Worm (Caenorhabditis elegans): Measurements from ENCODE around the gene vps-15.
A peak's percentile ranks its signal among the peaks of the same experiment; 100 is the strongest.

vps-15 gene

ce11 chrII:11874674-11875198 is 40.9 kb downstream of the vps-15 start, which contains the start of the genes npp-3 and top-2 (continued):
- TF ChIP-seq elt-2 (tag; optimal IDR thresholded peaks at IDR 0.05) (peak; percentile 69), tbx-2 (tag; optimal IDR thresholded peaks at IDR 0.05) (peak; percentile 75), elt-1 (tag; optimal IDR thresholded peaks at IDR 0.05) (peak; percentile 75), elt-3 (tag; optimal IDR thresholded peaks at IDR 0.05) (no peak), nhr-77 (tag; optimal IDR thresholded peaks at IDR 0.05) (peak; percentile 75), aly-2 (tag; optimal IDR thresholded peaks at IDR 0.05) (no peak), nhr-67 (tag; optimal IDR thresholded peaks at IDR 0.05) (no peak), eor-1 (tag; optimal IDR thresholded peaks at IDR 0.05) (no peak), lin-39 (tag; optimal IDR thresholded peaks at IDR 0.05) (peak; percentile 97), ceh-9 (tag; optimal IDR thresholded peaks at IDR 0.05) (no peak), ZK546.5 (tag; optimal IDR thresholded peaks at IDR 0.05) (peak; percentile 26), nfya-1 (tag; optimal IDR thresholded peaks at IDR 0.05; ENCODE audit: insufficient read depth) (peak; percentile 99), egl-5 (tag; optimal IDR thresholded peaks at IDR 0.05) (peak; percentile 92), ceh-16 (tag; optimal IDR thresholded peaks at IDR 0.05) (no peak), pha-4 (tag; optimal IDR thresholded peaks at IDR 0.05) (peak; percentile 98), lin-15B (tag; optimal IDR thresholded peaks at IDR 0.05) (peak; percentile 96)

- TF ChIP-seq ama-1 (optimal IDR thresholded peaks at IDR 0.05) (no peak), nhr-43 (tag; optimal IDR thresholded peaks at IDR 0.05; ENCODE audit: poor library complexity, severe bottlenecking) (no peak), elt-2 (tag; optimal IDR thresholded peaks at IDR 0.05) (no peak), fos-1 (tag; optimal IDR thresholded peaks at IDR 0.05) (no peak), ceh-28 (tag; optimal IDR thresholded peaks at IDR 0.05) (no peak), mdl-1 (tag; optimal IDR thresholded peaks at IDR 0.05) (no peak)
Observed at ce11 chrII:11868893-11869292, 46.8 kb downstream of the vps-15 start.

ce11 chrII:11868234-11868633 is 47.4 kb downstream of the vps-15 start, which contains the start of gene col-84:
TSS of gene col-84 (plus strand) at chrII:11868534.
- no peak for TF ChIP-seq daf-12 (tag; optimal IDR thresholded peaks at IDR 0.05)
- TF ChIP-seq lsy-12 (tag; optimal IDR thresholded peaks at IDR 0.05), result no peak
- no peak for TF ChIP-seq nhr-28 (tag; optimal IDR thresholded peaks at IDR 0.05)
- TF ChIP-seq eor-1 (tag; optimal IDR thresholded peaks at IDR 0.05), result no peak
- no peak for TF ChIP-seq ztf-11 (tag; optimal IDR thresholded peaks at IDR 0.05)
- no peak for TF ChIP-seq nhr-76 (tag; optimal IDR thresholded peaks at IDR 0.05)

- TF ChIP-seq fkh-2 (tag; optimal IDR thresholded peaks at IDR 0.05), result no peak
- no peak for TF ChIP-seq nhr-11 (tag; optimal IDR thresholded peaks at IDR 0.05)
- no peak for TF ChIP-seq unc-62 (GFP tag; optimal IDR thresholded peaks at IDR 0.05)
- TF ChIP-seq aly-2 (tag; optimal IDR thresholded peaks at IDR 0.05), result no peak
- TF ChIP-seq mdl-1 (tag; optimal IDR thresholded peaks at IDR 0.05), result no peak
- no peak for TF ChIP-seq nhr-28 (tag; optimal IDR thresholded peaks at IDR 0.05)
- TF ChIP-seq ceh-16 (tag; optimal IDR thresholded peaks at IDR 0.05), result no peak
- no peak for TF ChIP-seq elt-3 (tag; optimal IDR thresholded peaks at IDR 0.05)
Observed at ce11 chrII:11865644-11866043, 50.0 kb downstream of the vps-15 start, which contains the start of gene K12D12.4. TSS of gene K12D12.4 (minus strand) at chrII:11865744.

- TF ChIP-seq nhr-43 (tag; optimal IDR thresholded peaks at IDR 0.05; ENCODE audit: poor library complexity, severe bottlenecking), result no peak
- no peak for TF ChIP-seq lsy-12 (tag; optimal IDR thresholded peaks at IDR 0.05)
- TF ChIP-seq daf-12 (tag; optimal IDR thresholded peaks at IDR 0.05), result no peak
- no peak for TF ChIP-seq zag-1 (tag; optimal IDR thresholded peaks at IDR 0.05)
- no peak for TF ChIP-seq ceh-82 (tag; optimal IDR thresholded peaks at IDR 0.05)
- TF ChIP-seq nhr-12 (tag; optimal IDR thresholded peaks at IDR 0.05), result no peak
- no peak for TF ChIP-seq ama-1 (optimal IDR thresholded peaks at IDR 0.05)
- TF ChIP-seq nhr-25 (tag; optimal IDR thresholded peaks at IDR 0.05), result no peak
- no peak for TF ChIP-seq nhr-28 (tag; optimal IDR thresholded peaks at IDR 0.05)
- no peak for TF ChIP-seq unc-39 (tag; optimal IDR thresholded peaks at IDR 0.05)
Observed at ce11 chrII:11860623-11861079, 55.0 kb downstream of the vps-15 start, which contains the start of gene K12D12.5. TSS of gene K12D12.5 (plus strand) at chrII:11861029.

All from whole organism, L3 larva.